Worm (Caenorhabditis elegans) whole organism, mixed stage, embryonic: ENCODE data around the gene prdx-6.
A peak's percentile ranks its signal among the peaks of the same experiment; 100 is the strongest.

Source experiments
- M03D4.4 ChIP-seq: sonication (generic microtip); optimal IDR thresholded peaks from 2 replicates; lab custom pipeline; 2017; ENCODE audit warnings: mild to moderate bottlenecking, missing genetic modification characterization, missing compliant biosample characterization
- bed-3 ChIP-seq: fragments of 200-800 bp; sonication (Bioruptor generic); optimal IDR thresholded peaks from 3 replicates; lab custom pipeline; 2018; ENCODE audit warnings: mild to moderate bottlenecking, missing genetic modification characterization, moderate library complexity, missing compliant biosample characterization
- ceh-39 ChIP-seq: fragments of 150-350 bp; optimal IDR thresholded peaks from 2 replicates; lab custom pipeline; 2014; ENCODE audit warnings: missing biosample characterization, missing genetic modification characterization
- ceh-43 ChIP-seq: fragments of 200-800 bp; sonication (Bioruptor generic); optimal IDR thresholded peaks from 2 replicates; lab custom pipeline; 2018; ENCODE audit warnings: mild to moderate bottlenecking, missing genetic modification characterization, moderate library complexity, missing compliant biosample characterization
- ceh-83 ChIP-seq: fragments of 200-800 bp; sonication (Bioruptor generic); optimal IDR thresholded peaks from 2 replicates; lab custom pipeline; 2018; ENCODE audit warnings: mild to moderate bottlenecking, missing genetic modification characterization, missing compliant biosample characterization
- ces-1 ChIP-seq: fragments of 150-350 bp; optimal IDR thresholded peaks from 2 replicates; lab custom pipeline; 2014; ENCODE audit warnings: missing biosample characterization, missing genetic modification reagents, missing genetic modification characterization
- cnd-1 ChIP-seq: fragments of 200-800 bp; sonication (Bioruptor generic); optimal IDR thresholded peaks from 2 replicates; lab custom pipeline; 2018; ENCODE audit warnings: mild to moderate bottlenecking, missing genetic modification characterization, missing compliant biosample characterization
- drap-1 ChIP-seq: fragments of 200-800 bp; sonication (Bioruptor generic); optimal IDR thresholded peaks from 3 replicates; lab custom pipeline; 2018; ENCODE audit warnings: mild to moderate bottlenecking, missing genetic modification characterization, missing compliant biosample characterization
- elt-1 ChIP-seq: sonication (generic microtip); optimal IDR thresholded peaks from 2 replicates; lab custom pipeline; 2017; ENCODE audit warnings: missing genetic modification characterization, mild to moderate bottlenecking, missing compliant biosample characterization, antibody characterized with exemption, moderate library complexity, borderline replicate concordance; ENCODE audit not compliant: insufficient read depth
- elt-3 ChIP-seq: fragments of 150-350 bp; optimal IDR thresholded peaks from 2 replicates; lab custom pipeline; 2014; ENCODE audit warnings: missing biosample characterization, missing genetic modification characterization
- flh-1 ChIP-seq: fragments of 200-800 bp; sonication (Bioruptor generic); optimal IDR thresholded peaks from 2 replicates; lab custom pipeline; 2018; ENCODE audit warnings: mild to moderate bottlenecking, missing genetic modification characterization, moderate library complexity, missing compliant biosample characterization
- ham-2 ChIP-seq: fragments of 200-800 bp; sonication (Bioruptor generic); optimal IDR thresholded peaks from 2 replicates; lab custom pipeline; 2018; ENCODE audit warnings: mild to moderate bottlenecking, missing genetic modification characterization, missing compliant biosample characterization
- hlh-1 ChIP-seq: fragments of 150-350 bp; optimal IDR thresholded peaks from 2 replicates; lab custom pipeline; 2014; ENCODE audit warnings: missing biosample characterization, missing genetic modification reagents, missing genetic modification characterization
- lin-13 ChIP-seq: fragments of 150-350 bp; optimal IDR thresholded peaks from 2 replicates; lab custom pipeline; 2014; ENCODE audit warnings: missing biosample characterization, missing genetic modification characterization
- lin-32 ChIP-seq: fragments of 200-800 bp; sonication (Bioruptor generic); optimal IDR thresholded peaks from 2 replicates; lab custom pipeline; 2018; ENCODE audit warnings: mild to moderate bottlenecking, missing genetic modification characterization, missing compliant biosample characterization
- lsy-2 ChIP-seq: fragments of 150-350 bp; optimal IDR thresholded peaks from 2 replicates; lab custom pipeline; 2014; ENCODE audit warnings: missing biosample characterization, missing genetic modification characterization
- mab-5 ChIP-seq: fragments of 150-350 bp; optimal IDR thresholded peaks from 2 replicates; lab custom pipeline; 2014; ENCODE audit warnings: missing biosample characterization, missing genetic modification characterization
- mep-1 ChIP-seq: fragments of 150-350 bp; optimal IDR thresholded peaks from 2 replicates; lab custom pipeline; 2017; ENCODE audit warnings: missing biosample characterization, missing genetic modification reagents, missing genetic modification characterization, inconsistent platforms
- mls-2 ChIP-seq: sonication (generic microtip); optimal IDR thresholded peaks from 2 replicates; lab custom pipeline; 2016; ENCODE audit warnings: mild to moderate bottlenecking, missing genetic modification characterization, moderate library complexity, missing compliant biosample characterization
- nhr-12 ChIP-seq: fragments of 150-350 bp; optimal IDR thresholded peaks from 2 replicates; lab custom pipeline; 2014; ENCODE audit warnings: missing biosample characterization, missing genetic modification characterization
- nhr-2 ChIP-seq: fragments of 150-350 bp; optimal IDR thresholded peaks from 2 replicates; lab custom pipeline; 2014; ENCODE audit warnings: missing biosample characterization, missing genetic modification characterization
- nhr-237 ChIP-seq: fragments of 150-350 bp; optimal IDR thresholded peaks from 2 replicates; lab custom pipeline; 2014; ENCODE audit warnings: missing biosample characterization, missing genetic modification characterization
- nhr-28 ChIP-seq: fragments of 150-350 bp; optimal IDR thresholded peaks from 2 replicates; lab custom pipeline; 2014; ENCODE audit warnings: missing biosample characterization, missing genetic modification characterization
- nhr-76 ChIP-seq: sonication (generic microtip); optimal IDR thresholded peaks from 2 replicates; lab custom pipeline; 2017; ENCODE audit warnings: missing biosample characterization, missing genetic modification characterization
- pha-4 ChIP-seq: fragments of 150-350 bp; optimal IDR thresholded peaks from 2 replicates; lab custom pipeline; 2018; ENCODE audit warnings: missing biosample characterization, missing genetic modification reagents, missing genetic modification characterization
- sem-2 ChIP-seq: fragments of 200-800 bp; sonication (Bioruptor generic); optimal IDR thresholded peaks from 2 replicates; lab custom pipeline; 2018; ENCODE audit warnings: mild to moderate bottlenecking, missing genetic modification characterization, missing compliant biosample characterization
- sptf-1 ChIP-seq: sonication (generic microtip); optimal IDR thresholded peaks from 2 replicates; lab custom pipeline; 2017; ENCODE audit warnings: mild to moderate bottlenecking, missing genetic modification characterization, moderate library complexity, missing compliant biosample characterization
- tbx-8 ChIP-seq: fragments of 200-800 bp; sonication (Bioruptor generic); optimal IDR thresholded peaks from 2 replicates; lab custom pipeline; 2018; ENCODE audit warnings: mild to moderate bottlenecking, missing genetic modification characterization, moderate library complexity, missing compliant biosample characterization
- unc-120 ChIP-seq: sonication (generic microtip); optimal IDR thresholded peaks from 2 replicates; lab custom pipeline; 2017; ENCODE audit warnings: missing genetic modification characterization, missing compliant biosample characterization; ENCODE audit not compliant: poor library complexity, severe bottlenecking
- unc-39 ChIP-seq: fragments of 150-350 bp; optimal IDR thresholded peaks from 2 replicates; lab custom pipeline; 2014; ENCODE audit warnings: missing biosample characterization, missing genetic modification characterization
- unc-62 ChIP-seq: fragments of 150-350 bp; optimal IDR thresholded peaks from 2 replicates; lab custom pipeline; 2014; ENCODE audit warnings: missing biosample characterization, missing genetic modification reagents, missing genetic modification characterization
- zip-8 ChIP-seq: fragments of 150-350 bp; optimal IDR thresholded peaks from 2 replicates; lab custom pipeline; 2014; ENCODE audit warnings: missing biosample characterization, missing genetic modification characterization
- ztf-11 ChIP-seq: fragments of 150-350 bp; optimal IDR thresholded peaks from 2 replicates; lab custom pipeline; 2014; ENCODE audit warnings: missing biosample characterization, missing genetic modification characterization

prdx-6 gene

ce11 chrIV:210591-210990 lies 7.8 kb upstream of the prdx-6 start:
- peak; percentile 28 for TF ChIP-seq ces-1 (GFP tag; lab: Kevin White, UChicago)
- TF ChIP-seq pha-4 (tag; lab: Kevin White, UChicago) = peak; percentile 9
- peak; percentile 81 for TF ChIP-seq unc-120 (tag; lab: Kevin White, UChicago)
- TF ChIP-seq unc-62 (GFP tag; lab: Kevin White, UChicago) = no peak
- TF ChIP-seq elt-3 (tag; lab: Kevin White, UChicago) = peak; percentile 64
- no peak for TF ChIP-seq cnd-1

ce11 chrIV:231673-232072 lies 13.3 kb downstream of the prdx-6 start, which contains the start of gene gtf-2H1:
TSS of gene gtf-2H1 (minus strand) at chrIV:231773.
- TF ChIP-seq hlh-1 (tag; lab: Kevin White, UChicago) (no peak), nhr-28 (no peak), pha-4 (tag; lab: Kevin White, UChicago) (no peak), drap-1 (GFP tag; lab: Kevin White, UChicago) (no peak), unc-39 (no peak), nhr-76 (tag; lab: Kevin White, UChicago) (no peak)

ce11 chrIV:236138-236537 lies 17.8 kb downstream of the prdx-6 start:
- no peak for TF ChIP-seq sptf-1 (tag; lab: Kevin White, UChicago)
- TF ChIP-seq unc-39 = no peak
- no peak for TF ChIP-seq ztf-11 (tag; lab: Kevin White, UChicago)
- no peak for TF ChIP-seq nhr-2 (tag; lab: Kevin White, UChicago)
- no peak for TF ChIP-seq nhr-28
- TF ChIP-seq lin-32 = no peak
- no peak for TF ChIP-seq mab-5 (tag; lab: Kevin White, UChicago)
- TF ChIP-seq lin-13 (tag; lab: Kevin White, UChicago) = no peak
- TF ChIP-seq ham-2 (GFP tag; lab: Kevin White, UChicago) = no peak
- TF ChIP-seq ces-1 (GFP tag; lab: Kevin White, UChicago) = no peak
- no peak for TF ChIP-seq ceh-43 (GFP tag; lab: Kevin White, UChicago)
- no peak for TF ChIP-seq lsy-2 (tag; lab: Kevin White, UChicago)

- TF ChIP-seq ces-1 (GFP tag; lab: Kevin White, UChicago) (no peak), ham-2 (GFP tag; lab: Kevin White, UChicago) (no peak), M03D4.4 (tag; lab: Kevin White, UChicago) (no peak), sem-2 (GFP tag; lab: Kevin White, UChicago) (no peak), nhr-237 (tag; lab: Kevin White, UChicago) (no peak), ztf-11 (tag; lab: Kevin White, UChicago) (no peak), elt-1 (tag; lab: Kevin White, UChicago) (no peak), mep-1 (no peak), mab-5 (tag; lab: Kevin White, UChicago) (no peak)
These were observed 19.0 kb downstream of the prdx-6 start, which contains the start of gene ints-13 for ce11 chrIV:237350-237749. TSS of gene ints-13 (minus strand) at chrIV:237450.

ce11 chrIV:240257-240754 lies 22.0 kb downstream of the prdx-6 start, which contains the start of the genes fnta-1 and cogc-8:
TSS of gene fnta-1 (minus strand) at chrIV:240307.
TSS of gene cogc-8 (plus strand) at chrIV:240451.
- no peak for TF ChIP-seq sptf-1 (tag; lab: Kevin White, UChicago)
- no peak for TF ChIP-seq mep-1
- TF ChIP-seq ceh-39 (tag; lab: Kevin White, UChicago) = no peak
- no peak for TF ChIP-seq nhr-76 (tag; lab: Kevin White, UChicago)
- peak; percentile 32 for TF ChIP-seq lsy-2 (tag; lab: Kevin White, UChicago)
- TF ChIP-seq lin-13 (tag; lab: Kevin White, UChicago) = peak; percentile 3
- no peak for TF ChIP-seq nhr-12 (tag; lab: Kevin White, UChicago)
- TF ChIP-seq pha-4 (tag; lab: Kevin White, UChicago) = no peak
- no peak for TF ChIP-seq flh-1 (GFP tag; lab: Kevin White, UChicago)
- TF ChIP-seq cnd-1 = no peak
- TF ChIP-seq drap-1 (GFP tag; lab: Kevin White, UChicago) = no peak
- TF ChIP-seq bed-3 = no peak
- TF ChIP-seq sem-2 (GFP tag; lab: Kevin White, UChicago) = no peak
- TF ChIP-seq ceh-43 (GFP tag; lab: Kevin White, UChicago) = no peak
- no peak for TF ChIP-seq zip-8 (tag; lab: Kevin White, UChicago)
- no peak for TF ChIP-seq nhr-28
- TF ChIP-seq mls-2 = no peak
- TF ChIP-seq ceh-83 (GFP tag; lab: Kevin White, UChicago) = no peak
- no peak for TF ChIP-seq mab-5 (tag; lab: Kevin White, UChicago)
- no peak for TF ChIP-seq elt-3 (tag; lab: Kevin White, UChicago)
- TF ChIP-seq ztf-11 (tag; lab: Kevin White, UChicago) = no peak
- no peak for TF ChIP-seq lin-32
- no peak for TF ChIP-seq nhr-2 (tag; lab: Kevin White, UChicago)
- TF ChIP-seq ces-1 (GFP tag; lab: Kevin White, UChicago) = peak; percentile 37
- no peak for TF ChIP-seq tbx-8 (GFP tag; lab: Kevin White, UChicago)
